Fruit fly (Drosophila melanogaster) Kc167 (cell line): ENCODE results near the gene CG15602.

Source experiments
- Myc ChIP-seq: fragments of >200 bp; optimal IDR thresholded peaks from 2 replicates; lab custom pipeline; 2017; ENCODE audit warnings: missing external identifiers
- insv ChIP-seq: fragments of >200 bp; optimal IDR thresholded peaks from 3 replicates; lab custom pipeline; 2018; ENCODE audit warnings: missing external identifiers
- psq ChIP-seq: fragments of >200 bp; optimal IDR thresholded peaks from 2 replicates; lab custom pipeline; 2017; ENCODE audit warnings: missing external identifiers

DNA sequence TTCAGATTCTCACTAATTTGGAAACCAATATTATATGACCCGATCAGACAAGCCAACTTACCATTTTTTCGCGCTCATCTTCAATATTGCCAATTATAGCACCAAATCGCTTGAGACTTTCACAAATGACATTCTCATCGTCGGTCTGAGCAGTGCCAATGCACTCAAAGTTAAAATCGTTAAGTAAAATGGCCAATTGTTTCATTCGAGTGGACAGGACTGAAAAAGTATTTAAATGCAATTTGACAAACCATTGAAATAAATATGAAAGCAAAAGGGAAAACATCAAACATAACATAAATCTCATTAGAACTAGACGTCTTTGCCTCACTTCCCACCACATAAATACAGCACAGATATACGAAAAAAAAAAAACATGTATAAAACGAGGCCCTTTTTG is 43.2 kb upstream of the CG15602 start, which contains the start of gene CG8260:
- TF ChIP-seq psq (lab: Kevin White, UChicago) (no peak), Myc (no peak), insv (lab: Kevin White, UChicago) (no peak)
